Fruit fly (Drosophila melanogaster) whole organism, prepupa: Measurements from ENCODE around the gene CG10338.

ENCODE experiments used
- CG31627 ChIP-seq: fragments of 200-800 bp; sonication (Bioruptor generic); optimal IDR thresholded peaks from 3 replicates; lab custom pipeline; 2016; ENCODE audit warnings: missing biosample characterization, missing genetic modification characterization
- CG6808 ChIP-seq: fragments of 200-800 bp; sonication (Bioruptor generic); optimal IDR thresholded peaks from 3 replicates; lab custom pipeline; 2017; ENCODE audit warnings: missing biosample characterization, missing genetic modification characterization, mild to moderate bottlenecking, moderate library complexity, missing genetic modification reagents
- CG7368 ChIP-seq: fragments of 200-800 bp; sonication (Bioruptor generic); optimal IDR thresholded peaks from 3 replicates; lab custom pipeline; 2016; ENCODE audit warnings: missing biosample characterization, missing genetic modification characterization
- Hr39 ChIP-seq: fragments of 200-800 bp; sonication (Bioruptor generic); optimal IDR thresholded peaks from 2 replicates; lab custom pipeline; 2016; ENCODE audit warnings: missing biosample characterization, missing genetic modification characterization
- Smox ChIP-seq: fragments of 200-800 bp; sonication (Bioruptor generic); optimal IDR thresholded peaks from 3 replicates; lab custom pipeline; 2016; ENCODE audit warnings: missing biosample characterization, missing genetic modification characterization
- Sox102F ChIP-seq: fragments of 200-800 bp; sonication (Bioruptor generic); optimal IDR thresholded peaks from 2 replicates; lab custom pipeline; 2016; ENCODE audit warnings: missing biosample characterization, mild to moderate bottlenecking, missing genetic modification characterization
- lz ChIP-seq: fragments of 200-800 bp; sonication (Bioruptor generic); optimal IDR thresholded peaks from 3 replicates; lab custom pipeline; 2016; ENCODE audit warnings: missing biosample characterization, missing genetic modification characterization
- net ChIP-seq: fragments of 200-800 bp; sonication (Bioruptor generic); optimal IDR thresholded peaks from 3 replicates; lab custom pipeline; 2016; ENCODE audit warnings: missing biosample characterization, missing genetic modification characterization

DNA sequence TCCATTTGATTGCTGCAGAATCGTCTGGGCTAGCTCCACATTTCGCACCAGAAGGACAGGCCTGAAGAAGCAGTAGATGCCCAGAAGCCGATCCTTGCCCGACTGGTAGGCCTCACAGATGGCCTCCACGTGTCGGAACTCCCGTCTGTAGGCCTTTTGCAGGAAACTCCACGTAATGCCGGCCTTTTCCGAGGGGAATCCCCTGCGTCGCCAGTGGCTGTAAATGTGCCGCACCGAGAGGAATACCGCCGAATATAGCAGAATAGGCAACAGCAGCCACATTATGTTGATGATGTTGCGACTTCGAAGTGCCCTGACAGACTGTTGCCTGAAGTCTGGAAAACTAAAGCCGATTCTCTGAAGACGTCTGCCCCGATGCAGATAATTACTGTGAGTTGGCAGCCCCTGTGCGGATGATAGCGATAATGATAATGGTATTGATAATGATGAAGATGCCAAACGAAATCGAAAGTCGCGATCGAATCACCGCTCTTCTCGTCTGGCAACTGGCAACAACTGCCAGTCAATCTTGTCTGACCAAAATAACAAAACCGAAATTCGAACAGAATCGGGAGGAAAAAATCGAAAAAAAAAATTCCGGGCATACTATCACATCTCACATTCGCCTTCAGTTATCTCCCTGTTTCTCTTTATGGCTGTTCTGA lies 42.7 kb upstream of the CG10338 start, which contains the start of gene Cyp310a1:
- TF ChIP-seq Hr39 = no peak
- TF ChIP-seq net = no peak
- TF ChIP-seq lz (GFP tag; lab: Kevin White, UChicago) = no peak
- no peak for TF ChIP-seq CG6808 (GFP tag; lab: Kevin White, UChicago)
- TF ChIP-seq Sox102F (GFP tag; lab: Kevin White, UChicago) = no peak
- no peak for TF ChIP-seq CG7368 (GFP tag; lab: Kevin White, UChicago)
- no peak for TF ChIP-seq CG31627 (GFP tag; lab: Kevin White, UChicago)
- TF ChIP-seq Smox (GFP tag; lab: Kevin White, UChicago) = no peak
